Fruit fly (Drosophila melanogaster): ENCODE measurements around the gene Arr2.
A peak's percentile ranks its signal among the peaks of the same experiment; 100 is the strongest.

Gene Arr2

DNA sequence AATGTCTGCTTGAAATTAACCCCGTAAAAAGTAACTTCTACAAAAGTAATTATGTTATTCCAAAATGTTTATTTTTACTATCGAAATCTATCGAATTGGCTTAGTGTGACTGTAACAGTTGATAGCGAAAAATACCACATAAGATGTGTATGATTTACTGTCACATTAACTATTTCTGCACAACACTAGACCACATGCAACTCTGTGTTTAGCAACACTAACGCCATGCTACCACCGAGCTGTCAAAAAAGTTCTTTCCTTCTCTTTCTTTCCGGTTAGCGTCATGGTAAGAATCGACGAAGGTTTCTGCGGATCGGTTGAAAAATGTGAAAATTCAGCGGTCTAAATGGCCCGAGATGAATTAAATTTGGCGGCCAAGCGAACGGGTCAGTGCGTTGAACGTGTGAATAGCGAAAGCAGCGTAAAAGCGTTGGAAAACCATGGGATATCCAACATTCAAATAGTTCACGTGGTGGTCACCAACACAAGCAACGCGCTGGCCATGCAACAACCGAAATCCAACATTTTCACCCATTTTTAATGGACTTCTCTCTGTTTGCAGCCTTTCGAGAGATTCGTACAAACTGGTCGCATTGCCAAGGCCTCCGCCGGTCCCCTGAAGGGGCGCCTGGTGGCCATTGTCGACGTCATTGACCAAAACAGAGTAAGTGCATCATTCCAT is 47.8 kb downstream of the Arr2 start, which contains the start of the genes Nelf-E and RpL14 (continued):
- TF ChIP-seq CG12391 (tag; optimal IDR thresholded peaks at IDR 0.05) (peak; percentile 95), Atf-2 (GFP tag; optimal IDR thresholded peaks at IDR 0.05) (peak; percentile 86), Asciz (GFP tag; optimal IDR thresholded peaks at IDR 0.05) (peak; percentile 95), fd102C (GFP tag; optimal IDR thresholded peaks at IDR 0.05) (peak; percentile 90), Fer2 (tag; optimal IDR thresholded peaks at IDR 0.05) (peak; percentile 90), inv (GFP tag; IDR thresholded peaks at IDR 0.05; ENCODE audit: partially characterized antibody) (no peak), CG33557 (GFP tag; optimal IDR thresholded peaks at IDR 0.05) (peak; percentile 89), psq (GFP tag; optimal IDR thresholded peaks at IDR 0.05) (peak; percentile 81), CG4424 (GFP tag; optimal IDR thresholded peaks at IDR 0.05) (peak; percentile 92), Mad (GFP tag; optimal IDR thresholded peaks at IDR 0.05) (peak; percentile 96), Usf (GFP tag; optimal IDR thresholded peaks at IDR 0.05) (peak; percentile 86), Hr39 (optimal IDR thresholded peaks at IDR 0.05) (no peak), CG18599 (GFP tag; optimal IDR thresholded peaks at IDR 0.05) (peak; percentile 97), cwo (GFP tag; optimal IDR thresholded peaks at IDR 0.05) (peak; percentile 85), Myb (GFP tag; optimal IDR thresholded peaks at IDR 0.05) (peak; percentile 87), ara (GFP tag; IDR thresholded peaks at IDR 0.05) (peak; percentile 89), crol (GFP tag; IDR thresholded peaks at IDR 0.05) (peak; percentile 66), CG11695 (GFP tag; IDR thresholded peaks at IDR 0.05) (peak; percentile 82), Opbp (GFP tag; IDR thresholded peaks at IDR 0.05; ENCODE audit: partially characterized antibody) (peak; percentile 61; the same call in 1 of the 3 replicates), CG8478 (optimal IDR thresholded peaks at IDR 0.05) (no peak), dm (GFP tag; optimal IDR thresholded peaks at IDR 0.05) (peak; percentile 100), CG30403 (GFP tag; optimal IDR thresholded peaks at IDR 0.05) (peak; percentile 90), CG8281 (tag; optimal IDR thresholded peaks at IDR 0.05) (peak; percentile 72), CG9215 (GFP tag; IDR thresholded peaks at IDR 0.05) (peak; percentile 77), dan (GFP tag; IDR thresholded peaks at IDR 0.05) (no peak), CG17385 (GFP tag; optimal IDR thresholded peaks at IDR 0.05) (peak; percentile 92), MBD-R2 (GFP tag; IDR thresholded peaks at IDR 0.05) (peak; percentile 97), CG8765 (GFP tag; IDR thresholded peaks at IDR 0.05) (peak; percentile 76), her (GFP tag; optimal IDR thresholded peaks at IDR 0.05) (peak; percentile 96), CTCF (GFP tag; optimal IDR thresholded peaks at IDR 0.05) (peak; percentile 70), ase (GFP tag; IDR thresholded peaks at IDR 0.05) (peak; percentile 89), gsb-n (tag; optimal IDR thresholded peaks at IDR 0.05) (peak; percentile 96), CG14667 (GFP tag; IDR thresholded peaks at IDR 0.05) (peak; percentile 81), CG13123 (GFP tag; optimal IDR thresholded peaks at IDR 0.05) (no peak), Taf1 (GFP tag; IDR thresholded peaks at IDR 0.05) (peak; percentile 75), usp (GFP tag; optimal IDR thresholded peaks at IDR 0.05) (no peak), tio (GFP tag; optimal IDR thresholded peaks at IDR 0.05) (no peak), CG17612 (GFP tag; IDR thresholded peaks at IDR 0.05) (peak; percentile 80; the same call in 1 of the 2 replicates), NC2β (GFP tag; optimal IDR thresholded peaks at IDR 0.05) (peak; percentile 100), Camta (GFP tag; optimal IDR thresholded peaks at IDR 0.05) (peak; percentile 96), CG30431 (GFP tag; optimal IDR thresholded peaks at IDR 0.05) (peak; percentile 81), ro (GFP tag; IDR thresholded peaks at IDR 0.05) (peak; percentile 58; the same call in 1 of the 2 replicates), rib (GFP tag; IDR thresholded peaks at IDR 0.05) (peak; percentile 84), CG6854 (GFP tag; optimal IDR thresholded peaks at IDR 0.05) (peak; percentile 94), Xrp1 (GFP tag; IDR thresholded peaks at IDR 0.05) (peak; percentile 82), CG11093 (GFP tag; IDR thresholded peaks at IDR 0.05) (peak; percentile 33; the same call in 1 of the 3 replicates), eve (GFP tag; optimal IDR thresholded peaks at IDR 0.05) (no peak), zen (tag; optimal IDR thresholded peaks at IDR 0.05) (peak; percentile 94), so (GFP tag; IDR thresholded peaks at IDR 0.05) (peak; percentile 92), kay (GFP tag; optimal IDR thresholded peaks at IDR 0.05) (no peak), CG17359 (tag; optimal IDR thresholded peaks at IDR 0.05) (peak; percentile 96), nmo (GFP tag; optimal IDR thresholded peaks at IDR 0.05) (peak; percentile 93)

All from whole organism, embryonic.